Fruit fly (Drosophila melanogaster) whole organism, pupa: Measurements from ENCODE around the gene CG42638.
A peak's percentile ranks its signal among the peaks of the same experiment; 100 is the strongest.

Experiments
- CG12605 ChIP-seq: fragments of 200-800 bp; sonication (Bioruptor generic); IDR thresholded peaks from 2 replicates; pipeline ENCODE4 v1.3.6; 2022; ENCODE audit warnings: missing biosample characterization, missing genetic modification characterization
- CG17806 ChIP-seq: fragments of 200-800 bp; sonication (Bioruptor generic); optimal IDR thresholded peaks from 2 replicates; lab custom pipeline; 2018; ENCODE audit warnings: missing biosample characterization, mild to moderate bottlenecking, missing genetic modification characterization, moderate library complexity
- CG32121 ChIP-seq: fragments of 200-800 bp; sonication (Bioruptor generic); IDR thresholded peaks from 2 replicates; pipeline ENCODE4 v1.3.6; 2022; ENCODE audit warnings: missing biosample characterization, missing genetic modification characterization
- D1 ChIP-seq: fragments of 200-800 bp; sonication (Bioruptor generic); optimal IDR thresholded peaks from 2 replicates; lab custom pipeline; 2018; ENCODE audit warnings: missing biosample characterization, mild to moderate bottlenecking, missing genetic modification characterization, moderate library complexity
- EcR ChIP-seq: fragments of 200-800 bp; sonication (Bioruptor generic); optimal IDR thresholded peaks from 3 replicates; lab custom pipeline; 2019; ENCODE audit warnings: missing biosample characterization, missing genetic modification characterization, mild to moderate bottlenecking, moderate library complexity, missing genetic modification reagents
- Ets98B ChIP-seq: fragments of 200-800 bp; sonication (Bioruptor generic); IDR thresholded peaks from 2 replicates; pipeline ENCODE4 v1.3.6; 2022; ENCODE audit warnings: missing biosample characterization, missing genetic modification characterization
- Snoo ChIP-seq: fragments of 200-800 bp; sonication (Bioruptor generic); optimal IDR thresholded peaks from 3 replicates; lab custom pipeline; 2017; ENCODE audit warnings: missing biosample characterization, mild to moderate bottlenecking, missing genetic modification characterization, inconsistent platforms
- rn ChIP-seq: fragments of 200-800 bp; sonication (Bioruptor generic); IDR thresholded peaks from 2 replicates; pipeline ENCODE4 v1.3.6; 2022; ENCODE audit warnings: missing biosample characterization, missing genetic modification characterization

- TF ChIP-seq CG32121 (GFP tag; lab: Robert Waterston, UW), result peak; percentile 14; the same call in 1 of the 2 replicates
- peak; percentile 58 for TF ChIP-seq Snoo (tag; lab: Kevin White, UChicago)
- TF ChIP-seq Ets98B, result no peak; the same call in 1 of the 2 replicates
- peak; percentile 48 for TF ChIP-seq CG17806
- peak; percentile 37; the same call in 1 of the 2 replicates for TF ChIP-seq CG12605
- TF ChIP-seq EcR (GFP tag; lab: Kevin White, UChicago), result no peak
- TF ChIP-seq rn, result no peak
- TF ChIP-seq D1, result no peak
Observed at dm6 chr3L:19790929-19791687, 41.6 kb upstream of the CG42638 start.
